Fruit fly (Drosophila melanogaster) whole organism, embryonic: Measurements from ENCODE around the gene CG16956.

ENCODE experiments used
- Antp ChIP-seq: fragments of 200-800 bp; sonication (Bioruptor generic); optimal IDR thresholded peaks from 3 replicates; lab custom pipeline; 2016; ENCODE audit warnings: missing biosample characterization, missing genetic modification characterization
- BEAF-32 ChIP-seq: fragments of 200-800 bp; sonication (Bioruptor generic); optimal IDR thresholded peaks from 3 replicates; lab custom pipeline; 2017; ENCODE audit warnings: missing biosample characterization, missing genetic modification characterization, mild to moderate bottlenecking, moderate library complexity, missing genetic modification reagents
- Bgb ChIP-seq: fragments of 200-800 bp; sonication (Bioruptor generic); IDR thresholded peaks from 2 replicates; pipeline ENCODE4 v1.3.6; 2022; ENCODE audit warnings: missing biosample characterization, missing genetic modification characterization; ENCODE audit not compliant: partially characterized antibody
- CG10274 ChIP-seq: fragments of 200-800 bp; sonication (Bioruptor generic); optimal IDR thresholded peaks from 3 replicates; lab custom pipeline; 2017; ENCODE audit warnings: missing biosample characterization, mild to moderate bottlenecking, missing genetic modification characterization
- CG10366 ChIP-seq: fragments of 200-800 bp; sonication (Bioruptor generic); IDR thresholded peaks from 2 replicates; pipeline ENCODE4 v1.3.6; 2022; ENCODE audit warnings: missing biosample characterization, missing genetic modification characterization
- CG10431 ChIP-seq: fragments of 200-800 bp; sonication (Bioruptor generic); optimal IDR thresholded peaks from 3 replicates; lab custom pipeline; 2018; ENCODE audit warnings: missing biosample characterization, mild to moderate bottlenecking, missing genetic modification characterization
- CG11398 ChIP-seq: fragments of 200-800 bp; sonication (Bioruptor generic); optimal IDR thresholded peaks from 2 replicates; lab custom pipeline; 2016; ENCODE audit warnings: missing biosample characterization, missing genetic modification characterization
- CG12391 ChIP-seq: fragments of 200-800 bp; sonication (Bioruptor generic); optimal IDR thresholded peaks from 3 replicates; lab custom pipeline; 2018; ENCODE audit warnings: missing biosample characterization, mild to moderate bottlenecking, missing genetic modification characterization, moderate library complexity
- CG13424 ChIP-seq: fragments of 200-800 bp; sonication (Bioruptor generic); optimal IDR thresholded peaks from 2 replicates; lab custom pipeline; 2019; ENCODE audit warnings: missing biosample characterization, mild to moderate bottlenecking, missing genetic modification characterization, moderate library complexity
- CG15601 ChIP-seq: fragments of 200-800 bp; sonication (Bioruptor generic); optimal IDR thresholded peaks from 3 replicates; lab custom pipeline; 2019; ENCODE audit warnings: missing biosample characterization, mild to moderate bottlenecking, missing genetic modification characterization, moderate library complexity
- CG16813 ChIP-seq: fragments of 200-800 bp; sonication (Bioruptor generic); IDR thresholded peaks from 3 replicates; pipeline ENCODE4 v1.3.6; 2022; ENCODE audit warnings: missing biosample characterization, missing genetic modification characterization; ENCODE audit not compliant: partially characterized antibody
- CG17361 ChIP-seq: fragments of 200-800 bp; sonication (Bioruptor generic); IDR thresholded peaks from 3 replicates; pipeline ENCODE4 v1.3.6; 2022; ENCODE audit warnings: missing biosample characterization, missing genetic modification characterization
- CG18262 ChIP-seq: fragments of 200-800 bp; optimal IDR thresholded peaks from 3 replicates; lab custom pipeline; 2019; ENCODE audit warnings: missing biosample characterization, mild to moderate bottlenecking, missing genetic modification characterization, moderate library complexity
- CG2116 ChIP-seq: fragments of 200-800 bp; sonication (Bioruptor generic); optimal IDR thresholded peaks from 3 replicates; lab custom pipeline; 2018; ENCODE audit warnings: missing biosample characterization, mild to moderate bottlenecking, missing genetic modification characterization
- CG2120 ChIP-seq: fragments of 200-800 bp; sonication (Bioruptor generic); optimal IDR thresholded peaks from 3 replicates; lab custom pipeline; 2016; ENCODE audit warnings: missing biosample characterization, missing genetic modification characterization
- CG2712 ChIP-seq: fragments of 200-800 bp; optimal IDR thresholded peaks from 3 replicates; lab custom pipeline; 2019; ENCODE audit warnings: missing biosample characterization, mild to moderate bottlenecking, missing genetic modification characterization, moderate library complexity
- CG30020 ChIP-seq: fragments of 200-800 bp; optimal IDR thresholded peaks from 2 replicates; lab custom pipeline; 2019; ENCODE audit warnings: missing biosample characterization, mild to moderate bottlenecking, missing genetic modification characterization, moderate library complexity
- CG32532 ChIP-seq: fragments of 200-800 bp; sonication (Bioruptor generic); IDR thresholded peaks from 2 replicates; pipeline ENCODE4 v1.3.6; 2022; ENCODE audit warnings: missing biosample characterization, missing genetic modification characterization
- CG32767 ChIP-seq: fragments of 200-800 bp; sonication (Bioruptor generic); IDR thresholded peaks from 2 replicates; pipeline ENCODE4 v1.3.6; 2022; ENCODE audit warnings: missing biosample characterization, missing genetic modification characterization
- CG4820 ChIP-seq: fragments of 200-800 bp; sonication (Bioruptor generic); optimal IDR thresholded peaks from 3 replicates; lab custom pipeline; 2016; ENCODE audit warnings: missing biosample characterization, missing genetic modification characterization
- CG6813 ChIP-seq: fragments of 200-800 bp; sonication (Bioruptor generic); optimal IDR thresholded peaks from 2 replicates; lab custom pipeline; 2017; ENCODE audit warnings: missing biosample characterization, missing genetic modification characterization, mild to moderate bottlenecking, moderate library complexity, missing genetic modification reagents
- CG8089 ChIP-seq: fragments of 200-800 bp; sonication (Bioruptor generic); optimal IDR thresholded peaks from 3 replicates; lab custom pipeline; 2016; ENCODE audit warnings: missing biosample characterization, missing genetic modification characterization
- CG9727 ChIP-seq: fragments of 200-800 bp; sonication (Bioruptor generic); optimal IDR thresholded peaks from 3 replicates; lab custom pipeline; 2017; ENCODE audit warnings: missing biosample characterization, mild to moderate bottlenecking, missing genetic modification characterization
- CoRest ChIP-seq: fragments of 200-800 bp; sonication (Bioruptor generic); optimal IDR thresholded peaks from 3 replicates; lab custom pipeline; 2018; ENCODE audit warnings: missing biosample characterization, mild to moderate bottlenecking, missing genetic modification characterization, moderate library complexity
- Dek ChIP-seq: fragments of 200-800 bp; sonication (Bioruptor generic); optimal IDR thresholded peaks from 3 replicates; lab custom pipeline; 2019; ENCODE audit warnings: missing biosample characterization, mild to moderate bottlenecking, missing genetic modification characterization, moderate library complexity
- Doc3 ChIP-seq: fragments of 200-800 bp; sonication (Bioruptor generic); IDR thresholded peaks from 3 replicates; pipeline ENCODE4 v1.3.6; 2022; ENCODE audit warnings: missing biosample characterization, missing genetic modification characterization; ENCODE audit not compliant: partially characterized antibody
- E2f1 ChIP-seq: fragments of 200-800 bp; sonication (Bioruptor generic); IDR thresholded peaks from 2 replicates; pipeline ENCODE4 v1.3.6; 2022; ENCODE audit warnings: missing biosample characterization, missing genetic modification characterization
- Lpt ChIP-seq: fragments of >200 bp; optimal IDR thresholded peaks from 2 replicates; lab custom pipeline; 2018; ENCODE audit warnings: missing biosample characterization, missing genetic modification characterization
- MESR4 ChIP-seq: fragments of 200-800 bp; sonication (Bioruptor generic); optimal IDR thresholded peaks from 2 replicates; lab custom pipeline; 2018; ENCODE audit warnings: missing biosample characterization, mild to moderate bottlenecking, missing genetic modification characterization, moderate library complexity
- Med ChIP-seq: fragments of 200-800 bp; sonication (Bioruptor generic); peaks from one replicate; lab custom pipeline; 2016; ENCODE audit warnings: missing biosample characterization, missing genetic modification characterization, mild to moderate bottlenecking, inconsistent platforms, moderate library complexity
- NC2α ChIP-seq: fragments of 200-800 bp; sonication (Bioruptor generic); optimal IDR thresholded peaks from 2 replicates; lab custom pipeline; 2016; ENCODE audit warnings: missing biosample characterization, missing genetic modification characterization
- Ptx1 ChIP-seq: fragments of 200-800 bp; sonication (Bioruptor generic); IDR thresholded peaks from 2 replicates; pipeline ENCODE4 v1.3.6; 2022; ENCODE audit warnings: missing biosample characterization, missing genetic modification characterization
- Scr ChIP-seq: fragments of 200-800 bp; sonication (Bioruptor generic); IDR thresholded peaks from 2 replicates; pipeline ENCODE4 v1.3.6; 2022; ENCODE audit warnings: missing biosample characterization, missing genetic modification characterization; ENCODE audit not compliant: partially characterized antibody
- abd-A ChIP-seq: fragments of 200-800 bp; sonication (Bioruptor generic); optimal IDR thresholded peaks from 3 replicates; lab custom pipeline; 2019; ENCODE audit warnings: missing biosample characterization, mild to moderate bottlenecking, missing genetic modification characterization, moderate library complexity
- ac ChIP-seq: fragments of 200-800 bp; sonication (Bioruptor generic); optimal IDR thresholded peaks from 3 replicates; lab custom pipeline; 2017; ENCODE audit warnings: missing biosample characterization, mild to moderate bottlenecking, missing genetic modification characterization
- ara ChIP-seq: fragments of 200-800 bp; sonication (Bioruptor generic); IDR thresholded peaks from 2 replicates; pipeline ENCODE4 v1.3.6; 2022; ENCODE audit warnings: missing biosample characterization, missing genetic modification characterization
- cg ChIP-seq: fragments of 200-800 bp; sonication (Bioruptor generic); optimal IDR thresholded peaks from 3 replicates; lab custom pipeline; 2019; ENCODE audit warnings: missing biosample characterization, mild to moderate bottlenecking, missing genetic modification characterization, moderate library complexity
- chinmo ChIP-seq: fragments of 200-800 bp; sonication (Bioruptor generic); IDR thresholded peaks from 4 replicates; pipeline ENCODE4 v1.3.6; 2022; ENCODE audit warnings: missing biosample characterization, missing genetic modification characterization; ENCODE audit not compliant: partially characterized antibody
- cwo ChIP-seq: fragments of 200-800 bp; sonication (Bioruptor generic); optimal IDR thresholded peaks from 3 replicates; lab custom pipeline; 2017; ENCODE audit warnings: missing biosample characterization, missing genetic modification characterization, mild to moderate bottlenecking, moderate library complexity, missing genetic modification reagents
- gt ChIP-seq: fragments of 200-800 bp; sonication (Bioruptor generic); IDR thresholded peaks from 2 replicates; pipeline ENCODE4 v1.3.6; 2022; ENCODE audit warnings: missing biosample characterization, missing genetic modification characterization
- klu ChIP-seq: fragments of 200-800 bp; sonication (Bioruptor generic); IDR thresholded peaks from 2 replicates; pipeline ENCODE4 v1.3.6; 2022; ENCODE audit warnings: missing biosample characterization, missing genetic modification characterization
- lilli ChIP-seq: fragments of 200-800 bp; sonication (Bioruptor generic); optimal IDR thresholded peaks from 3 replicates; lab custom pipeline; 2016; ENCODE audit warnings: missing biosample characterization, missing genetic modification characterization
- mirr ChIP-seq: fragments of 200-800 bp; sonication (Bioruptor generic); optimal IDR thresholded peaks from 3 replicates; lab custom pipeline; 2018; ENCODE audit warnings: missing biosample characterization, mild to moderate bottlenecking, missing genetic modification characterization
- otp ChIP-seq: fragments of 200-800 bp; sonication (Bioruptor generic); IDR thresholded peaks from 3 replicates; pipeline ENCODE4, ENCODE4 v1.3.6; 2022; ENCODE audit warnings: missing biosample characterization, missing genetic modification characterization
- prd ChIP-seq, 3 experiments: fragments of >200 bp in 2 of 3; fragments of 200-800 bp in 1 of 3; sonication (Bioruptor generic) in 1 of 3; optimal IDR thresholded peaks in 2 of 3; IDR thresholded peaks in 1 of 3; 2 replicates in 2 of 3; 3 replicates in 1 of 3; pipeline versions ENCODE4 v1.3.6 to Lab custom; 2017 to 2022; ENCODE audit warnings: missing biosample characterization in 1 of 3, missing genetic modification characterization in 1 of 3
- row ChIP-seq: fragments of 200-800 bp; sonication (Bioruptor generic); IDR thresholded peaks from 3 replicates; pipeline ENCODE4 v1.3.6; 2022; ENCODE audit warnings: missing biosample characterization, missing genetic modification characterization
- ssp ChIP-seq: fragments of 200-800 bp; sonication (Bioruptor generic); IDR thresholded peaks from 2 replicates; pipeline ENCODE4 v1.3.6; 2022; ENCODE audit warnings: missing biosample characterization, missing genetic modification characterization
- tgo ChIP-seq: fragments of 200-800 bp; sonication (Bioruptor generic); IDR thresholded peaks from 3 replicates; pipeline ENCODE4 v1.3.6; 2022; ENCODE audit warnings: missing biosample characterization, missing genetic modification characterization
- tio ChIP-seq: fragments of 200-800 bp; sonication (Bioruptor generic); optimal IDR thresholded peaks from 2 replicates; lab custom pipeline; 2017; ENCODE audit warnings: missing biosample characterization, missing genetic modification characterization, inconsistent platforms

CG16956 gene

DNA sequence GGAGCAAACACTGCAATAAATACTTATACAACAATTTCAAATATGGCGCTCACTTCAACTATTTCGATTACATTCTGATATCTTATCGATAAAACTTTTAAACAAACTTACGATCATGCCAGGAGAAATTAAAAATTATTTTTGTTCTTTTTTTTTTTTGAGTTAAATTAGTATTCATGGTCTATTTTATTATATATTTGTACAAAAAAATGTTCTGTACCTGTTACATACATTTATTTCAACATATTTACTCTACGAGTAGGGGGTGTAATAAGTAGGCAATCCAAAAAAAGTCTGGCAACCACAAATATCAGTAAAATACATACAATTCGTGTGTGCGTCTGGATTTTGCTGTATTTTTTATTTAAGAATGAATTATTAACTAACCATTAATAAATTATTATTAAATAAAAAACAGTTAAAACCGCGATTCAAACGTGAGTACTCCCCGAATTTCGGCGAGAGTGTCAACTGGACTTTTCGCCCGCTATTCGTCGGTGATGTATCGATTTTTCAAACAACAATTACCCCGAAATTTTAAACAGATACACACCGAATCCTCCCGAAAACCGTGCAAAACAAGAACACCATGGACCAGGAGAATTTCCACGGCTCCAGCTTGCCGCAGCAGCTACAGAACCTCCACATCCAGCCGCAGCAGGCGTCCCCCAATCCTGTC lies 31.9 kb downstream of the CG16956 start, which contains the start of gene loqs (continued):
- TF ChIP-seq ac (GFP tag; lab: Kevin White, UChicago) (no peak), CG9727 (GFP tag; lab: Kevin White, UChicago) (no peak), klu (GFP tag; lab: Robert Waterston, UW) (no peak), CG16813 (GFP tag; lab: Robert Waterston, UW) (no peak), NC2α (GFP tag; lab: Kevin White, UChicago) (no peak), chinmo (GFP tag; lab: Robert Waterston, UW) (no peak), cg (GFP tag; lab: Kevin White, UChicago) (no peak), CG4820 (GFP tag; lab: Kevin White, UChicago) (peak; percentile 22), otp (no peak), CG2712 (peak; percentile 34), gt (no peak), ara (GFP tag; lab: Robert Waterston, UW) (no peak), CG10431 (GFP tag; lab: Kevin White, UChicago) (no peak), E2f1 (no peak), CG17361 (GFP tag; lab: Robert Waterston, UW) (0 out of 3 replicates have a peak, but pooled peaks have one; percentile 27), Ptx1 (GFP tag; lab: Robert Waterston, UW) (no peak), prd (optimal IDR thresholded peaks at IDR 0.05; lab: Kevin White, UChicago) (no peak), prd (GFP tag; IDR thresholded peaks at IDR 0.05; lab: Robert Waterston, UW) (0 out of 3 replicates have a peak, but pooled peaks have one; percentile 7), CG10274 (GFP tag; lab: Kevin White, UChicago) (no peak), CG6813 (GFP tag; lab: Kevin White, UChicago) (no peak), ssp (no peak), tgo (no peak), lilli (peak; percentile 24), CG30020 (tag; lab: Kevin White, UChicago) (peak; percentile 55), abd-A (tag; lab: Kevin White, UChicago) (no peak), CG18262 (tag; lab: Kevin White, UChicago) (peak; percentile 7), CoRest (tag; lab: Kevin White, UChicago) (peak; percentile 3), CG13424 (tag; lab: Kevin White, UChicago) (peak; percentile 31), CG15601 (tag; lab: Kevin White, UChicago) (peak; percentile 12), mirr (GFP tag; lab: Kevin White, UChicago) (no peak), Lpt (GFP tag; lab: Kevin White, UChicago) (no peak), tio (no peak), MESR4 (GFP tag; lab: Kevin White, UChicago) (peak; percentile 55), BEAF-32 (GFP tag; lab: Kevin White, UChicago) (peak; percentile 45), Med (peak; percentile 25), CG10366 (GFP tag; lab: Robert Waterston, UW) (no peak), Scr (GFP tag; lab: Robert Waterston, UW) (peak; percentile 51), CG8089 (no peak), Dek (tag; lab: Kevin White, UChicago) (no peak), CG2120 (GFP tag; lab: Kevin White, UChicago) (peak; percentile 45), Bgb (0 out of 2 replicates have a peak, but pooled peaks have one; percentile 6), Antp (GFP tag; lab: Kevin White, UChicago) (no peak), Doc3 (GFP tag; lab: Robert Waterston, UW) (peak; percentile 39; the same call in 1 of the 3 replicates), row (GFP tag; lab: Robert Waterston, UW) (peak; percentile 62), CG32532 (no peak), CG12391 (tag; lab: Kevin White, UChicago) (peak; percentile 60), CG2116 (peak; percentile 83), CG32767 (GFP tag; lab: Robert Waterston, UW) (peak; percentile 63; the same call in 1 of the 2 replicates), CG11398 (GFP tag; lab: Kevin White, UChicago) (no peak), cwo (GFP tag; lab: Kevin White, UChicago) (no peak)
